Worm (Caenorhabditis elegans) whole organism, mixed stage, embryonic: ENCODE measurements around the gene mans-3.

ENCODE experiments used
- M03D4.4 ChIP-seq: sonication (generic microtip); optimal IDR thresholded peaks from 2 replicates; lab custom pipeline; 2017; ENCODE audit warnings: mild to moderate bottlenecking, missing genetic modification characterization, missing compliant biosample characterization
- bed-3 ChIP-seq: fragments of 200-800 bp; sonication (Bioruptor generic); optimal IDR thresholded peaks from 3 replicates; lab custom pipeline; 2018; ENCODE audit warnings: mild to moderate bottlenecking, missing genetic modification characterization, moderate library complexity, missing compliant biosample characterization
- blmp-1 ChIP-seq: fragments of 150-350 bp; optimal IDR thresholded peaks from 2 replicates; lab custom pipeline; 2014; ENCODE audit warnings: missing biosample characterization, missing genetic modification characterization
- ceh-39 ChIP-seq: fragments of 150-350 bp; optimal IDR thresholded peaks from 2 replicates; lab custom pipeline; 2014; ENCODE audit warnings: missing biosample characterization, missing genetic modification characterization
- ceh-43 ChIP-seq: fragments of 200-800 bp; sonication (Bioruptor generic); optimal IDR thresholded peaks from 2 replicates; lab custom pipeline; 2018; ENCODE audit warnings: mild to moderate bottlenecking, missing genetic modification characterization, moderate library complexity, missing compliant biosample characterization
- ceh-83 ChIP-seq: fragments of 200-800 bp; sonication (Bioruptor generic); optimal IDR thresholded peaks from 2 replicates; lab custom pipeline; 2018; ENCODE audit warnings: mild to moderate bottlenecking, missing genetic modification characterization, missing compliant biosample characterization
- ces-1 ChIP-seq: fragments of 150-350 bp; optimal IDR thresholded peaks from 2 replicates; lab custom pipeline; 2014; ENCODE audit warnings: missing biosample characterization, missing genetic modification reagents, missing genetic modification characterization
- elt-3 ChIP-seq: fragments of 150-350 bp; optimal IDR thresholded peaks from 2 replicates; lab custom pipeline; 2014; ENCODE audit warnings: missing biosample characterization, missing genetic modification characterization
- flh-1 ChIP-seq: fragments of 200-800 bp; sonication (Bioruptor generic); optimal IDR thresholded peaks from 2 replicates; lab custom pipeline; 2018; ENCODE audit warnings: mild to moderate bottlenecking, missing genetic modification characterization, moderate library complexity, missing compliant biosample characterization
- ham-2 ChIP-seq: fragments of 200-800 bp; sonication (Bioruptor generic); optimal IDR thresholded peaks from 2 replicates; lab custom pipeline; 2018; ENCODE audit warnings: mild to moderate bottlenecking, missing genetic modification characterization, missing compliant biosample characterization
- hlh-1 ChIP-seq: fragments of 150-350 bp; optimal IDR thresholded peaks from 2 replicates; lab custom pipeline; 2014; ENCODE audit warnings: missing biosample characterization, missing genetic modification reagents, missing genetic modification characterization
- lin-13 ChIP-seq: fragments of 150-350 bp; optimal IDR thresholded peaks from 2 replicates; lab custom pipeline; 2014; ENCODE audit warnings: missing biosample characterization, missing genetic modification characterization
- lin-32 ChIP-seq: fragments of 200-800 bp; sonication (Bioruptor generic); optimal IDR thresholded peaks from 2 replicates; lab custom pipeline; 2018; ENCODE audit warnings: mild to moderate bottlenecking, missing genetic modification characterization, missing compliant biosample characterization
- lsy-2 ChIP-seq: fragments of 150-350 bp; optimal IDR thresholded peaks from 2 replicates; lab custom pipeline; 2014; ENCODE audit warnings: missing biosample characterization, missing genetic modification characterization
- mab-5 ChIP-seq: fragments of 150-350 bp; optimal IDR thresholded peaks from 2 replicates; lab custom pipeline; 2014; ENCODE audit warnings: missing biosample characterization, missing genetic modification characterization
- mep-1 ChIP-seq: fragments of 150-350 bp; optimal IDR thresholded peaks from 2 replicates; lab custom pipeline; 2017; ENCODE audit warnings: missing biosample characterization, missing genetic modification reagents, missing genetic modification characterization, inconsistent platforms
- mls-2 ChIP-seq: sonication (generic microtip); optimal IDR thresholded peaks from 2 replicates; lab custom pipeline; 2016; ENCODE audit warnings: mild to moderate bottlenecking, missing genetic modification characterization, moderate library complexity, missing compliant biosample characterization
- nhr-12 ChIP-seq: fragments of 150-350 bp; optimal IDR thresholded peaks from 2 replicates; lab custom pipeline; 2014; ENCODE audit warnings: missing biosample characterization, missing genetic modification characterization
- nhr-2 ChIP-seq: fragments of 150-350 bp; optimal IDR thresholded peaks from 2 replicates; lab custom pipeline; 2014; ENCODE audit warnings: missing biosample characterization, missing genetic modification characterization
- nhr-237 ChIP-seq: fragments of 150-350 bp; optimal IDR thresholded peaks from 2 replicates; lab custom pipeline; 2014; ENCODE audit warnings: missing biosample characterization, missing genetic modification characterization
- nhr-28 ChIP-seq: fragments of 150-350 bp; optimal IDR thresholded peaks from 2 replicates; lab custom pipeline; 2014; ENCODE audit warnings: missing biosample characterization, missing genetic modification characterization
- nhr-76 ChIP-seq: sonication (generic microtip); optimal IDR thresholded peaks from 2 replicates; lab custom pipeline; 2017; ENCODE audit warnings: missing biosample characterization, missing genetic modification characterization
- pha-4 ChIP-seq: fragments of 150-350 bp; optimal IDR thresholded peaks from 2 replicates; lab custom pipeline; 2018; ENCODE audit warnings: missing biosample characterization, missing genetic modification reagents, missing genetic modification characterization
- sem-2 ChIP-seq: fragments of 200-800 bp; sonication (Bioruptor generic); optimal IDR thresholded peaks from 2 replicates; lab custom pipeline; 2018; ENCODE audit warnings: mild to moderate bottlenecking, missing genetic modification characterization, missing compliant biosample characterization
- snpc-4 ChIP-seq: fragments of 150-350 bp; optimal IDR thresholded peaks from 2 replicates; lab custom pipeline; 2014; ENCODE audit warnings: missing biosample characterization, missing genetic modification characterization
- tbx-8 ChIP-seq: fragments of 200-800 bp; sonication (Bioruptor generic); optimal IDR thresholded peaks from 2 replicates; lab custom pipeline; 2018; ENCODE audit warnings: mild to moderate bottlenecking, missing genetic modification characterization, moderate library complexity, missing compliant biosample characterization
- unc-120 ChIP-seq: sonication (generic microtip); optimal IDR thresholded peaks from 2 replicates; lab custom pipeline; 2017; ENCODE audit warnings: missing genetic modification characterization, missing compliant biosample characterization; ENCODE audit not compliant: poor library complexity, severe bottlenecking
- unc-39 ChIP-seq: fragments of 150-350 bp; optimal IDR thresholded peaks from 2 replicates; lab custom pipeline; 2014; ENCODE audit warnings: missing biosample characterization, missing genetic modification characterization
- unc-62 ChIP-seq: fragments of 150-350 bp; optimal IDR thresholded peaks from 2 replicates; lab custom pipeline; 2014; ENCODE audit warnings: missing biosample characterization, missing genetic modification reagents, missing genetic modification characterization
- zip-8 ChIP-seq: fragments of 150-350 bp; optimal IDR thresholded peaks from 2 replicates; lab custom pipeline; 2014; ENCODE audit warnings: missing biosample characterization, missing genetic modification characterization
- ztf-11 ChIP-seq: fragments of 150-350 bp; optimal IDR thresholded peaks from 2 replicates; lab custom pipeline; 2014; ENCODE audit warnings: missing biosample characterization, missing genetic modification characterization

The mans-3 gene

DNA sequence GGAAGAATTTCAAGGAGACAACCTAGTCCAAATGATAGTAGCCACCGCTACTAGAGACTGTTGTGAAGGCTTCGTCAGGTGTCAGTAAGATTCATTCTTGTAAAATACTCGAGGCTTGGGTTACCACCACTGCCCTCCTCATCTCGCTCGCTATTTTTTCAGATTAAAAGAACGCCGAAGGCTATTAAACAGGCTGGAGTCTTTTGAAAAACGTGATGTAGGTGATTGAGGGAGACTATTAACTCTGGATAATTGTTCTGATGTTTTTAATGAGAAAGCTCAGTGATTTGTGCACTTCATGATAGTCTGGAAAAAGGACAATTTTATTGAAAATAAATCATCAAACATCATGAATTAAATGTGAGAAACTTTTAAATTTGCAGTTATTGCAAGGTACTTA, 23.8 kb downstream of the mans-3 start, which contains the start of gene zig-6:
zig-6 (minus strand) TSS at position 101 of the 400 bp plus-strand sequence.
- no peak for TF ChIP-seq ces-1 (GFP tag; lab: Kevin White, UChicago)

DNA sequence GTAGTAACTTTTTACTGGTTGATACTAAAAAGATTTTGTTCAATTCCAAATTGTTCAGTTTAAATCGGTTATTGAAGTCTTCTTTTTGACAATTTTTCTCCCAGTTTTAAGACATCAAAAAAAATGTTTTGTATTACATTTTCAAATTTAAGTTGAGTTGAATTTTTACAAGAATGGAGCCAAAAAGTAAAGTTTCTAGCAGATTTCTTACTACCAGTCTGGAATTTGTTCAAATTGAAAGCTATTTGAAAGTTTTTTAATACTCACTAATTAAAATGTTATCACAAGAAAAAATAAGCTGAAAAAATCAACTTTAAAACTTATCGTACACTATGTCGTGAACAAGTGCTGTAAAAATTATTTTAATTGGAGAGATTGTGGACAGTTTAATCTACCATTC, 24.9 kb downstream of the mans-3 start:
- TF ChIP-seq unc-62 (GFP tag; lab: Kevin White, UChicago) (no peak), nhr-237 (tag; lab: Kevin White, UChicago) (no peak), flh-1 (GFP tag; lab: Kevin White, UChicago) (no peak), lsy-2 (tag; lab: Kevin White, UChicago) (no peak), mep-1 (no peak), nhr-2 (no peak), unc-39 (no peak), mab-5 (no peak), snpc-4 (tag; lab: Kevin White, UChicago) (no peak), ham-2 (GFP tag; lab: Kevin White, UChicago) (no peak), M03D4.4 (tag; lab: Kevin White, UChicago) (no peak), elt-3 (tag; lab: Kevin White, UChicago) (no peak), tbx-8 (GFP tag; lab: Kevin White, UChicago) (no peak), ces-1 (GFP tag; lab: Kevin White, UChicago) (no peak), hlh-1 (no peak), sem-2 (GFP tag; lab: Kevin White, UChicago) (no peak), ceh-39 (tag; lab: Kevin White, UChicago) (no peak), pha-4 (no peak), bed-3 (GFP tag; lab: Kevin White, UChicago) (no peak), nhr-28 (no peak)
- TF ChIP-seq, all 35 proteins: peak for 0

DNA sequence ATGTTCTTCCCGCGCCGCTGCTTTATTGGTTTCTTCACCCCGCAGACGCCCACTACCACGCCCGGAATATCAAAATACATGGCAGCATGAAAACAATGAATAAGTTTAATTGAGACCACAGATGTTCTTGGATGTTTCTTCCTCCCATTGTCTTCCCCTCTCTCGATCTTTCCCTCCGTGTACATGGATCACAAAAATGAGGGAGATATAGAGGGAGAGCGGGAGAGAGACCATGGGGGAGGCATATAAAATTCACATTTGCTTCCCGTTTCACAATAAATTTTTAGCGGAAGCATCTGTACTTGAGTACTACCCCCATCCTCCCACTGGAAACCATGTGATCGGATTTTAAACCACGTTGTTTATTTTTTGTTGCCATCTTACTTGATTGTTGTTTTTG, 28.2 kb downstream of the mans-3 start:
- TF ChIP-seq nhr-28 (no peak), ceh-83 (GFP tag; lab: Kevin White, UChicago) (no peak), unc-62 (GFP tag; lab: Kevin White, UChicago) (no peak), zip-8 (tag; lab: Kevin White, UChicago) (no peak), lin-13 (no peak), mep-1 (no peak)

DNA sequence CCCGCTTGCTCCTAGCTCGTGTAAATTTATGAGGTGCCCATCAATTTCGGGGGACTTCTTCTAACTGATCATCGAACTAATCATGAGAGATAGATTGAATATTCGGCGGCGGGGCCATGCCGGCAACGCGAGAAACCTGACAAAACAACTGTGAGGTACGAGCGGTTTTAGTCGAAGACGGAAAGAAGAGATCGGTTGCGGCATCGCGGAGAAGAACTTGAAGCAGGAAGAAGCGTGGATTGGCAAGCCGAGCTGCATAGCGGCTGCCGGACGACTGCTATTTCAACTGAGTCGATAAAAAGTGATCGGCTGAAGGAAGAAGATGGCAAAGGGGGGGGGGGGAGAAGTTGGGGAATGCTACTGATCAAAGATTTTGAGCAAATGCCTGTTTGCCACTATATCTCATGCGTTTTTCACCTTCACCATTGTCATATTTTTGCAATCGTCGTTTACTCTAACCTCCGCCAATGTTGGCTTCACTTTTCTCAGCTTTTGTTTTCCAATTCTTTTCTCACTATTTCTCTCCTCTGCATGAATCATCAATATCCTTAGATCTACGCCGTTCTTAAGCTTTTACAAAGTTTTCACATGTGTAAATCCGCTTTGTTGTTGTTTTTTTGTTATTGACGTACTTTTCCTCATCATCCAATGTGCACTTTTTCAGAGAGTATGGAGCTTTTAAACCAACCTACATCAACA, 30.4 kb downstream of the mans-3 start, which contains the start of gene pqn-62:
pqn-62 (plus strand) TSS at position 649 of the 699 bp plus-strand sequence.
- TF ChIP-seq lin-32 = no peak
- no peak for TF ChIP-seq mep-1
- no peak for TF ChIP-seq nhr-76 (tag; lab: Kevin White, UChicago)
- TF ChIP-seq nhr-12 (tag; lab: Kevin White, UChicago) = no peak
- peak; percentile 53 for TF ChIP-seq hlh-1
- TF ChIP-seq zip-8 (tag; lab: Kevin White, UChicago) = no peak
- TF ChIP-seq snpc-4 (tag; lab: Kevin White, UChicago) = no peak
- TF ChIP-seq unc-120 (tag; lab: Kevin White, UChicago) = peak; percentile 56
- no peak for TF ChIP-seq mls-2 (tag; lab: Kevin White, UChicago)
- TF ChIP-seq bed-3 (GFP tag; lab: Kevin White, UChicago) = no peak
- peak; percentile 31 for TF ChIP-seq unc-62 (GFP tag; lab: Kevin White, UChicago)
- TF ChIP-seq ceh-43 (GFP tag; lab: Kevin White, UChicago) = no peak
- TF ChIP-seq nhr-28 = no peak
- no peak for TF ChIP-seq ztf-11 (tag; lab: Kevin White, UChicago)
- no peak for TF ChIP-seq ceh-83 (GFP tag; lab: Kevin White, UChicago)
- no peak for TF ChIP-seq lsy-2 (tag; lab: Kevin White, UChicago)

DNA sequence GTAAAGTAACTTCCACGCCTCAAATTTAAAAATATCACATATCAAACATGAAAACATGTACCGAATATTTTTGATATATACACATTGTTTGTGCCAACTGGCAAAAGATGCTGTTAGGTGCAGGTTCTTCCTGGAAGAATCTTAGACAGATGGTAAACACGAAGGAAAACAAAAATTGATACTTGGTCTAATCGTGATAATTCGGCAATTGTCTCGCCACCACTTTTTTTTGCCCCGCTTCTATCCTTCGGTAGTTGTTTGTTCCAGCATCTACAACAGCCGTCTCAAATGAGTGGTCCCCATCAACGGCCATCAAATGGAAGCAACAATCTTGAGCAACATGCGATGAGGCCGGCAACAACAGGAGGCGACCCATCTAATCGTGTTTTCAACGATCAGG, 32.2 kb downstream of the mans-3 start:
- no peak for TF ChIP-seq elt-3 (tag; lab: Kevin White, UChicago)
- no peak for TF ChIP-seq blmp-1 (tag; lab: Kevin White, UChicago)
- TF ChIP-seq ceh-39 (tag; lab: Kevin White, UChicago) = no peak
- no peak for TF ChIP-seq mls-2 (tag; lab: Kevin White, UChicago)
- TF ChIP-seq ceh-83 (GFP tag; lab: Kevin White, UChicago) = no peak
- no peak for TF ChIP-seq ceh-43 (GFP tag; lab: Kevin White, UChicago)
- no peak for TF ChIP-seq M03D4.4 (tag; lab: Kevin White, UChicago)
- TF ChIP-seq ces-1 (GFP tag; lab: Kevin White, UChicago) = no peak
- TF ChIP-seq nhr-237 (tag; lab: Kevin White, UChicago) = no peak
- no peak for TF ChIP-seq snpc-4 (tag; lab: Kevin White, UChicago)
- TF ChIP-seq, all 35 proteins: peak for 0
